Fruit fly (Drosophila melanogaster): ENCODE results near the gene Sfxn1-3.
A peak's percentile ranks its signal among the peaks of the same experiment; 100 is the strongest.

The Sfxn1-3 gene

DNA sequence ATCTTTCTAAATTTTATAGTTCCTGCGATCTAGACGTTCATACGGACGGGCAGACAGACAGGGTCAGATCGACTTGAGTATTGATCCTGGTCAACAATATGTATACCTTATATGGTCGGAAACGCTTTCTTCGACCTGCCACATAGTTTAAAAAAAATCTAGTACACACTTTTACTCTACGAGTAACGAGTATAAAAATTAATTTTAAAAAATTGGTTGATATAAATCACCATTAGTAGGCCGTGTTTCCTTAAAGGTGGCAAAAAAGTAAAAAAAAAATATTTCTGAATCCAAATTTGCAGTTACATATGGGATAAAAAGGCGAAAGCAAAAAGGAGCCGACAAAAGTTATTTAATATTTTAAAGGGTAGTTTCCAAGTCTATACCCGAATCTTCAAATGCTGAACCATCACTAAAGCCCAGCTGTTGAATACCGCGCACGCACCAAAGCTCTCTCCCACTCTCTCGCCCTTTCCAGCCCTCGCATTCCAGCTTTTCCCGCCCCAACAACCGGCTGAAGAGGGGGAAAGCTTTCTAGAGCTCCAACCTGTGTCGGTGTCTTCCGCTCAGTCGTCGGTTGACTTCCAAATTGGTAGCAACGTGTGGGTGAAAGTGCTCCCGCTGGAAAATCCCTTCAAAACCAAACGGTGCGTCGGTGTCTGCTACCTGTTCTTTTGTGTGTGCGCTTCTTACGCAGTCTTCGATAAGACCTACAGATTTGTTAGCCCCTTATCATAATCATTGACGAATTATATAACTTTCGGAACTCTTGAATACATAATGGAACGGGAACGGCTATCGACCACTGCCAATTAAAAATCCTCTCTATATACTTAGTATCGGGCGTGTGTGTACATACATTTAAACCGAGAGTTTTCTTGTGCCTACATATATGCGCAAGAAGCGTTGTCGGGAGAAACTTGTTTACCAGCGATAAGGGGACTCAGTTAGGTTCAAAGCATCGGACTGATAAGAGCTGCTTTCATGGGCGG lies at the start of gene Sfxn1-3:
Gene Sfxn1-3, plus strand, starts transcription at position 238 of the 992 bp plus-strand sequence.
- TF ChIP-seq CG17801 (GFP tag; optimal IDR thresholded peaks at IDR 0.05; ENCODE audit: partially characterized antibody) = peak; percentile 71

DNA sequence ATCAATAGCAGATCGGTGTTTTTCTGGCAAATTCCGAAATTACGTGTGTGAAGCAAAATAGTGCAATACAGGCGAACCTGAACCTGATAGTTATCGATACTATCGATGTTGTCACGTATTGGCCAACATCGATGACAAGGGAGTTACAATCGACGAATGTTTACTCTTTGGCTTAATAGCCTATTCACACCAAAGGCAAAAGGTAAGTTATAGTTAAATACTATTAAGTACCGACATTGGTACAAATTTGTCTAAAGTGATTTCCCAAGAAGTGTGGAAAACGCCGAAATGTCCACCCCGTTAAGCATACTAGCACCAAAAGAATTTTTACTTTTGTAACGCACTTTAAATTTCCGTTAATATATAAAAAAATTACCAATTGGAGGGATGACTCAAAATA lies 44.4 kb upstream of the Sfxn1-3 start, which contains the start of gene CG9776:
Gene CG9776, minus strand, starts transcription at position 108 of the 400 bp plus-strand sequence.
- TF ChIP-seq CG17801 (GFP tag; optimal IDR thresholded peaks at IDR 0.05; ENCODE audit: partially characterized antibody) = peak; percentile 24

DNA sequence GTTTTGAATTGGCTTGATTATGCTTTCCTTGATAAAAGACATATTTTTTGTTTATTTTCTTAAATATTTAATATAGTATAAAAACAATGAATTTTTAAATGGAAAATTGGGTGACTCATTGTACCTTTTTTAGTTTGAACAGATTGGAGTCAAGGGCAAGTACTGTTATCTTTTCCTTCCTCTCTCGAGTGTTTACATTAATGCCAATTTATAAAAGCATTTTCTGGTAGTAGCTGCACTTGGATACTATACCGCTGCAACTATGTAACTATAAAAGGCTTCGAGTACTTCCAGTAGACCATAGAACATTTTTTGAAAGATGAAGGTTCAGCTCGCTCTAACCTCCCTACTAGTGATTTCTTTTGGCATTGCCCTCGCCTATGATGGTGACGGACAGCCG lies 43.6 kb upstream of the Sfxn1-3 start, which contains the start of gene CG14645:
Gene CG14645, plus strand, starts transcription at position 301 of the 400 bp plus-strand sequence.
- TF ChIP-seq CG17801 (GFP tag; optimal IDR thresholded peaks at IDR 0.05; ENCODE audit: partially characterized antibody) = no peak

DNA sequence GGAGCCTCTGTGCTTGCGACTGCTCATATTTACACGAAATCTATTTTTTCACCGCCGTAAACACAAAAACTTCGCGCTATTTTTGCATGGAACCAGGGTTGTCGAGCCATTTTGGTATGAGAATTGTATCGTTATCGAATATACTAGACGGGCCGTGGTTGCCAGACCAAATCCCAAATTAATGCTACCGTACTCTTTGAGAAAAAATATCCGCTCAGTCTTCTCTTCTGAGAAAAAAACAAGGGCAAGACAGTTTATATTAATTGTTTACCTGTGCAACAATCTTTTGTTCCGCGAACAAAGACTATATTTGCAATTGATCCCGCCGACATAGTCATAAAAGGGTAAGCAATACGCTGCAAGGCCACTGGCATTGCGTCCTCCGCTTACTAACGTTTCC lies 40.8 kb upstream of the Sfxn1-3 start, which contains the start of the genes Skp2 and CG1103:
Gene Skp2, minus strand, starts transcription at position 95 of the 400 bp plus-strand sequence.
Gene CG1103, plus strand, starts transcription at position 176 of the 400 bp plus-strand sequence.
- TF ChIP-seq CG17801 (GFP tag; optimal IDR thresholded peaks at IDR 0.05; ENCODE audit: partially characterized antibody) = peak; percentile 19

DNA sequence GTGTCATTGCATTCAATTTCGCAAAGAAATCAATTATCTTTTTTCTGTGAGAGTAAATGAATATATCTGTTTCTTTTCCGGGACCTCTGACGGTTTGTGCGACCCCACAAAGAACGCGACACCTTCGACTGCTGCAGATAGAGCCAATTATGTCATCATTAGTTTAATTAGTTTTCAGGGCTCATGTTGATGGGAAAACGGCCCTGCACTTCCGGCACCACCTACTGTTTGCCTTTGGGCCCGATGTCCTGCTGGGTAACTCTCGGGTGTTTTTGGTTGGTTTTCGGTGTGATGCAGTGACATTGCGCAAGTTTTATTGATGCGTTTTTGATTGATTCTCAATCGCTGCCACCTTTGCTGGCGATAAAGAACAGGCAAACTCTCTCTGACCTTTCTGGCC lies 38.2 kb upstream of the Sfxn1-3 start:
- TF ChIP-seq CG17801 (GFP tag; optimal IDR thresholded peaks at IDR 0.05; ENCODE audit: partially characterized antibody) = no peak

DNA sequence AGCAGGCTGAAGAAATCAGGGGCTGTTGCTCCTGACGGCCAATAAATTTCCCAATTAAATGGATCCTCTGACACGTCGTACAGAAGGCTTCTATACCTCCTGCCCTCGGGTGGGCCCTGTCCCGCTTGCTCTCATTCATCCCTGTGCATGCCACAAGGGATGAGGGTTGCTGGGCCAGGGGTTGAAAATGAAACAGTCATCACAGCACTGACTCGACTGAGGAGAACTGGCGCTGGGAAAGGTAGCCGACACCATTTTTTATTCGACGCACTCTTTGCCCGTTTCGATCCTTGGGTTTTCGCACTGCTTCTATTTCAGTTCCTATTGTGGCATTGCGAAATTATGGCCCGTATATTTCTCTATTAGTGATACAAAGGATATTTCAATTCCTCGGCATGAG lies 37.2 kb upstream of the Sfxn1-3 start:
- no peak for TF ChIP-seq CG17801 (GFP tag; optimal IDR thresholded peaks at IDR 0.05; ENCODE audit: partially characterized antibody)

DNA sequence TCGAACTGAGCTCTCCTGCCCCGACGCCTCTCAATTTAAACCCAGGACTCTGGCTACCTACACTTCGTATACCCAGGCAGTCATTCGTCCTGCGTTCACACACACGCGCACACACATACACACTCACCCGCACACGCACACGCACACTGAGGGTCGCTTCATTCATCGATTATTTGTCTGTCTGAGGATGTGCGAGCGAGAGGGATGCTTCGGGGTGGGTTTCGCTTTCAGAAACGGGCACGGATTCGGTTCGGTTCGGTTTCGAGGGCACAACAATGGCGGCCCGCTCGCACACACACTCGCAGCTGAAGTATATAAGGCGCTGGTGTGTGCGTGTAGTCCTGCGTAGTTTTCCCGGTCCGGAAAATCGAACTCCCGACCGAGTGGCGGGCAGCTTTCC lies 31.8 kb upstream of the Sfxn1-3 start, which contains the start of gene hkb:
Gene hkb, minus strand, starts transcription at position 11 of the 400 bp plus-strand sequence.
- TF ChIP-seq CG17801 (GFP tag; optimal IDR thresholded peaks at IDR 0.05; ENCODE audit: partially characterized antibody) = no peak

DNA sequence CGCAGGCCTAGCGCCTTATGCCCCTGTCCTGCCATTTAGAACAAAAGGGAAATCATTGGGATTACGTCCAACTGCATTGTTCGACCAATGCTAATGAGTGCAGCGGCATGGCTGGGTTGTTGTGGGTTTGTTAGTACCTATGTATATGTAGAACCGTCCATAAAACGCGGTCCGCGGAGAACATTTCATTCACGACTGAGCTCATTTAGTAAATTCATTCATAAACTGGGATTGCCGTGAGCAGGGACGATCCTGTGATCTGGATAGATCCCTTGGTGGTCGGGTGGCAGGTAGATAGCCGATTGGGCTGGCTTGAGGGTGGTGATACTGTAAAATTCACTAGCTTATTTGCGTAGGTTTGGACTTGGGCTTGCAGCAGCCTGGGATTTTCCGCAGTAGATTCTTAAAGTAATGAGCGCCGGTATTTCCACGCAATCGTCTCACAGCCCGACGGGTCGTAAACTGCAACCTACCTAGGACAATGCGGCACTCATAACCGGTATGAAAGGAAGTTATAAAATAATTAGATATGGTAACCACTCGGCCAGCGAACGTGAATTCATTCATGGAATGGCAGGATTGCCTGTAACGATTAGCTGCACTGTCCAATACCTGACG lies 30.1 kb upstream of the Sfxn1-3 start:
- no peak for TF ChIP-seq CG17801 (GFP tag; optimal IDR thresholded peaks at IDR 0.05; ENCODE audit: partially characterized antibody)

DNA sequence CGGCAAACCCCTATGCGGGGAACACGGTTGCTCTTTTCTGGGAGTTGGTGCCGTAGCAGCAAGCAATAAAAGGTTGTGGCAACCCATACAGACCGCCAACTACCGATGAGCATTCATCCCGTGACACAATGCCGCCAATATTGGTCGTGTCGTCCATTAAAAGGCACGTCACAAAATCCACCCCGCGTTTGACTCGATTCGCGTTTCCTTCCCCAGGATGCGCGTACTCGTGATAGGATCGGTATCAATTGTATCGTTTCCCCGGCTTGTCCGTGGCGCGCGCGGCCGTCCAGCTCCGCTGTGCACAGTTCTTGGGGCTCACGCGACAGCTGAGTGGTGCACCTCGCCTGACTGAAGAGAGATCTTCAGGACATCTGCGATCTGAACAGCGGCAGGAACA lies 28.2 kb upstream of the Sfxn1-3 start:
- no peak for TF ChIP-seq CG17801 (GFP tag; optimal IDR thresholded peaks at IDR 0.05; ENCODE audit: partially characterized antibody)

DNA sequence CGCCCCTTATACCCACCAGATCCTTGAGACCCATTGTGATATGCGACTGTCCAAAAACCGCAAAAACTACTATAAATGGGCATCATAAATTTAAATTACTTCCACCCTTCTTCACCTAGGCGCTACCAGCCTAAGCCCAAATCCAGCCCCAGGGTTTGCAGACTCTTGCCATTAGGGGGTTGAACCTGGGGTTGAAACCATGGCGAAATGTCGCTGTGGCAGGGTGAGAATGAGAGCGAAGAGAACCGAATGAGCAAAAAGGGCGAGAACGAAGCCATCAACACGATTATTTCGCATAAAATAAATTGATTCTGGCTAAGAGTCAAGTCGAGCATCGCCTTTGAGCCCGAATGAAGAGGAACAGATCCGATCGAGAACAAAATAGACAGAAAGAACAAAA lies 24.8 kb upstream of the Sfxn1-3 start:
- no peak for TF ChIP-seq CG17801 (GFP tag; optimal IDR thresholded peaks at IDR 0.05; ENCODE audit: partially characterized antibody)

DNA sequence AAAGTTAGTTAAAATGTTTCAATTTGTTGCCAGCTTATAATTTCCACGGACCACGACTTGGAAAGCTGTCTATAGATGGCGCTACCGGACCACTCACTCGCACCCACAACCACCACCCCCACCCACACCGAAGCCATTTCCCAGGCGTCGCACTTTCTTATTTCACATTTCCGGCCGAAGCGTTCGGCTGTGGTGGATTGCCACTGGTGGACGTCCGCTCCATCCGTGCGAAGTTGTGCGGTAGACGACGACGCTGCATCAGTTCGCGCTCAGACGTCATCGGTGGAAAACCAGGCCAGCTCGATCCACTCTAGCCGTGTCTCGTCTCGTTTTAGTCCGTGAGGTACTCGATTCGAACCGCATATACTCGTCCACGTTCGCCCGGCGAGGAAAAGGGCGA lies 18.8 kb upstream of the Sfxn1-3 start, which contains the start of gene CG1090:
Gene CG1090, plus strand, starts transcription at position 259 of the 400 bp plus-strand sequence.
- no peak for TF ChIP-seq CG17801 (GFP tag; optimal IDR thresholded peaks at IDR 0.05; ENCODE audit: partially characterized antibody)

DNA sequence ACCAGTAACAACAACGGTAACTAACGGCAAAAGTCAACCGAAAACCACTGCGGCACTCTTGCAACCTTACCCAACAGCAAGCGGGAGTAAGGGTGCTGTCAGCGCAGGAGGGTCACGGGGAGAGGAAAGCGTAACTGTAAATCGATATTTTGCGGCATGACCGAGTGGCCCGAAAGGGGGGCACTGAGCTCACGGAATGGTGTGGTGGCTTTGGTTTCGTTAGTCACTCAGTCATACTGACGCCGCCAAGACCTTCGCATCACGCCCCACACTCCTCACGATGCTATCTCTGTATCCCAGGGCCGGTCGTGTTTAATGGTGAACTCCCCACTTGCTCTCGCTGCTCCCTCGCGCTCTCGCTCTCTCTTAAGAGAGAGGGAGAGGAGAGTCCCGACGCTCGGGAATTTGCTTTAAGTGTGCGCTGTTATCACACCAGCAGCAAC lies 17.7 kb upstream of the Sfxn1-3 start:
- TF ChIP-seq CG17801 (GFP tag; optimal IDR thresholded peaks at IDR 0.05; ENCODE audit: partially characterized antibody) = no peak

DNA sequence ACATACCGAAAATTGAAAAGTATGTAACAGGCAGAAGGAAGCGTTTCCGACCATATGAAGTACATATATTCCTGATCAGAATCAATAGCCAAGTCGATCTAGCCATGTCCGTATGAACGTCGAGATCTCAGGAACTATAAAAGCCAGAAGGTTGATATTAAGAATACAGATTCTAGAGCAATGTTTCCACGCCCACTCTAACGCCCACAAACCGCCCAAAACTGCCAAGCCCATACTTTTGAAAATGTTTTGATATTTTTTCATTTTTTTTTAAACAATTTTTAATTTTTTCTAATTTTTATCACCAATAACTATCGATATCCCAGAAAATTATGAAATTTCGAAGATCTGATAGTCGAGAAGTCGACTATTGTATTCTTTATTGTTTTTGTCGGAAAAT lies 16.4 kb upstream of the Sfxn1-3 start:
- no peak for TF ChIP-seq CG17801 (GFP tag; optimal IDR thresholded peaks at IDR 0.05; ENCODE audit: partially characterized antibody)

DNA sequence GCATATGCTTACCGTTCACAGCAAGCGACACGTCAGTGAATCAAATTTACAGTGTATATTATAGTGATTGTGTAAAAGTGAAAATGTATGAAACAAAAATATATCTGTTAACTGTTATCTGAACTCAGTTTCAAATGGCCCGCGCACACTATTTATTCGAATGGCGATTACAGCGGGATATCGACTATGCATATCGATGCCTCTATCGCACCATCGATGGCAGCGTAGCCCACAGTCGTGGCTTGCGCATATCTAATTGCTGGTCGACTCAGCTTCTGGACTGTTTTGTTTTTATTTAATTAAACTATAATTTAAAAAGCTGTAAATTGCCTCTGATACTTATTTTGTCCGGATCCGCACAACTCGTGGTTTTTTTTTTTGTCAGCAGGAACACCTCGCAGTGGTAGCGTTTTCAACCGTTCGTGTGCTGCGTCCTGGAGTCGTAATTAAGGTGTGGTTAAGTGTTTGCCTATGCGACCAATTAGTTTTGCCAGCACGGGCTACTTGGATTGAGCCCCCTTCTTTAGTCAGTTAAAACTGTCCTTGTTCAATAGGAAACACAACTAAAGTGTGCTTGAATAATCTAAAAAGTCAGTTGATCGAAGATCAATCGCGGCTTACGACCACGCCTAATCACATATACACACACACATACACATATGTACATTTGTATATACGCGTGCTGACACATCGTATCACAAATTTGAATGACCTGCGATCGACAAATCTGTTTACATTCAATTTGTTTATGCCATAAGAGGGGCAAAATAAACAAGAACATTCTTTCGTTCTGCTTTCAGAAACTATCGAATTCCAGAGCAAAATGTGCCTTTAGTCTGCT lies 2.9 kb downstream of the Sfxn1-3 start, which contains the start of gene Cont:
Gene Cont, plus strand, starts transcription at position 228 of the 841 bp plus-strand sequence.
- TF ChIP-seq CG17801 (GFP tag; optimal IDR thresholded peaks at IDR 0.05; ENCODE audit: partially characterized antibody) = peak; percentile 3

All from ovary, adult (tissue).